Fruit fly (Drosophila melanogaster) whole organism, embryonic: ENCODE data around the gene rasp.
A peak's percentile ranks its signal among the peaks of the same experiment; 100 is the strongest.

ENCODE experiments used
- Bdp1 ChIP-seq: fragments of 200-800 bp; sonication (Bioruptor generic); optimal IDR thresholded peaks from 3 replicates; lab custom pipeline; 2016; ENCODE audit warnings: missing biosample characterization, missing genetic modification characterization
- CG10267 ChIP-seq: fragments of 200-800 bp; sonication (Bioruptor generic); optimal IDR thresholded peaks from 2 replicates; lab custom pipeline; 2018; ENCODE audit warnings: missing biosample characterization, mild to moderate bottlenecking, missing genetic modification characterization, moderate library complexity
- CG10654 ChIP-seq: fragments of 200-800 bp; sonication (Bioruptor generic); optimal IDR thresholded peaks from 2 replicates; lab custom pipeline; 2016; ENCODE audit warnings: missing biosample characterization, missing genetic modification characterization
- CG10959 ChIP-seq: fragments of 200-800 bp; sonication (Bioruptor generic); IDR thresholded peaks from 2 replicates; pipeline ENCODE4 v1.3.6; 2022; ENCODE audit warnings: missing biosample characterization, missing genetic modification characterization
- CG12942 ChIP-seq: fragments of 200-800 bp; sonication (Bioruptor generic); optimal IDR thresholded peaks from 3 replicates; lab custom pipeline; 2016; ENCODE audit warnings: missing biosample characterization, missing genetic modification characterization
- CG13424 ChIP-seq: fragments of 200-800 bp; sonication (Bioruptor generic); optimal IDR thresholded peaks from 2 replicates; lab custom pipeline; 2019; ENCODE audit warnings: missing biosample characterization, mild to moderate bottlenecking, missing genetic modification characterization, moderate library complexity
- CG17568 ChIP-seq: fragments of 200-800 bp; sonication (Bioruptor generic); optimal IDR thresholded peaks from 2 replicates; lab custom pipeline; 2018; ENCODE audit warnings: missing biosample characterization, mild to moderate bottlenecking, missing genetic modification characterization, moderate library complexity
- CG1792 ChIP-seq: fragments of 200-800 bp; sonication (Bioruptor generic); optimal IDR thresholded peaks from 2 replicates; lab custom pipeline; 2016; ENCODE audit warnings: missing biosample characterization, missing genetic modification characterization
- CG30020 ChIP-seq: fragments of 200-800 bp; optimal IDR thresholded peaks from 2 replicates; lab custom pipeline; 2019; ENCODE audit warnings: missing biosample characterization, mild to moderate bottlenecking, missing genetic modification characterization, moderate library complexity
- CG32772 ChIP-seq: fragments of 200-800 bp; sonication (Bioruptor generic); IDR thresholded peaks from 2 replicates; pipeline ENCODE4 v1.3.6; 2022; ENCODE audit warnings: missing biosample characterization, missing genetic modification characterization
- CG3838 ChIP-seq: fragments of 200-800 bp; sonication (Bioruptor generic); optimal IDR thresholded peaks from 3 replicates; lab custom pipeline; 2016; ENCODE audit warnings: missing biosample characterization, missing genetic modification characterization
- CG42726 ChIP-seq: fragments of 200-800 bp; sonication (Bioruptor generic); IDR thresholded peaks from 2 replicates; pipeline ENCODE4 v1.3.6; 2022; ENCODE audit warnings: missing biosample characterization, missing genetic modification characterization; ENCODE audit not compliant: partially characterized antibody
- CG5245 ChIP-seq: fragments of 200-800 bp; sonication (Bioruptor generic); optimal IDR thresholded peaks from 3 replicates; lab custom pipeline; 2016; ENCODE audit warnings: missing biosample characterization, missing genetic modification characterization
- CG6175 ChIP-seq: fragments of 200-800 bp; sonication (Bioruptor generic); IDR thresholded peaks from 3 replicates; pipeline ENCODE4 v1.3.6; 2022; ENCODE audit warnings: missing biosample characterization, missing genetic modification characterization
- CG6791 ChIP-seq: fragments of 200-800 bp; sonication (Bioruptor generic); IDR thresholded peaks from 3 replicates; pipeline ENCODE4 v1.3.6; 2022; ENCODE audit warnings: missing biosample characterization, missing genetic modification characterization; ENCODE audit not compliant: partially characterized antibody
- CG8388 ChIP-seq: fragments of 200-800 bp; sonication (Bioruptor generic); optimal IDR thresholded peaks from 2 replicates; lab custom pipeline; 2019; ENCODE audit warnings: missing biosample characterization, mild to moderate bottlenecking, missing genetic modification characterization, moderate library complexity
- Dad ChIP-seq: fragments of 200-800 bp; sonication (Bioruptor generic); optimal IDR thresholded peaks from 3 replicates; lab custom pipeline; 2016; ENCODE audit warnings: missing biosample characterization, missing genetic modification characterization
- Dbx ChIP-seq: fragments of 200-800 bp; sonication (Bioruptor generic); IDR thresholded peaks from 3 replicates; pipeline ENCODE4 v1.3.6; 2022; ENCODE audit warnings: missing biosample characterization, missing genetic modification characterization
- Dip2 ChIP-seq: fragments of 200-800 bp; sonication (Bioruptor generic); IDR thresholded peaks from 2 replicates; pipeline ENCODE4 v1.3.6; 2022; ENCODE audit warnings: missing biosample characterization, missing genetic modification characterization
- Doc2 ChIP-seq: fragments of 200-800 bp; sonication (Bioruptor generic); IDR thresholded peaks from 2 replicates; pipeline ENCODE4 v1.3.6; 2022; ENCODE audit warnings: missing biosample characterization, missing genetic modification characterization
- Doc3 ChIP-seq: fragments of 200-800 bp; sonication (Bioruptor generic); IDR thresholded peaks from 3 replicates; pipeline ENCODE4 v1.3.6; 2022; ENCODE audit warnings: missing biosample characterization, missing genetic modification characterization; ENCODE audit not compliant: partially characterized antibody
- Dp ChIP-seq: fragments of 200-800 bp; sonication (Bioruptor generic); optimal IDR thresholded peaks from 2 replicates; lab custom pipeline; 2018; ENCODE audit warnings: missing biosample characterization, mild to moderate bottlenecking, missing genetic modification characterization, moderate library complexity
- HHEX ChIP-seq: fragments of 200-800 bp; sonication (Bioruptor generic); optimal IDR thresholded peaks from 3 replicates; lab custom pipeline; 2017; ENCODE audit warnings: missing biosample characterization, mild to moderate bottlenecking, missing genetic modification characterization, missing genetic modification reagents
- Hmr ChIP-seq: fragments of 200-800 bp; sonication (Bioruptor generic); optimal IDR thresholded peaks from 3 replicates; lab custom pipeline; 2017; ENCODE audit warnings: mild to moderate bottlenecking, missing biosample characterization, missing genetic modification reagents, missing genetic modification characterization
- Lim3 ChIP-seq: fragments of 200-800 bp; sonication (Bioruptor generic); IDR thresholded peaks from 2 replicates; pipeline ENCODE4 v1.3.6; 2022; ENCODE audit warnings: missing biosample characterization, missing genetic modification characterization
- Myb ChIP-seq: fragments of 200-800 bp; sonication (Bioruptor generic); optimal IDR thresholded peaks from 2 replicates; lab custom pipeline; 2016; ENCODE audit warnings: missing biosample characterization, missing genetic modification characterization
- NfI ChIP-seq: fragments of 200-800 bp; sonication (Bioruptor generic); optimal IDR thresholded peaks from 3 replicates; lab custom pipeline; 2018; ENCODE audit warnings: missing biosample characterization, mild to moderate bottlenecking, missing genetic modification characterization, moderate library complexity
- Oaz ChIP-seq: fragments of 200-800 bp; sonication (Bioruptor generic); IDR thresholded peaks from 2 replicates; pipeline ENCODE4 v1.3.6; 2022; ENCODE audit warnings: missing biosample characterization, missing genetic modification characterization
- amos ChIP-seq: fragments of 200-800 bp; sonication (Bioruptor generic); IDR thresholded peaks from 2 replicates; pipeline ENCODE4 v1.3.6; 2022; ENCODE audit warnings: missing biosample characterization, missing genetic modification characterization; ENCODE audit not compliant: partially characterized antibody
- da ChIP-seq: fragments of 200-800 bp; sonication (Bioruptor generic); optimal IDR thresholded peaks from 2 replicates; lab custom pipeline; 2016; ENCODE audit warnings: missing biosample characterization, missing genetic modification characterization
- dan ChIP-seq: fragments of 200-800 bp; sonication (Bioruptor generic); IDR thresholded peaks from 2 replicates; pipeline ENCODE4 v1.3.6; 2022; ENCODE audit warnings: missing biosample characterization, missing genetic modification characterization
- eve ChIP-seq, 2 experiments: fragments of >200 bp; optimal IDR thresholded peaks; 2 replicates each; lab custom pipeline; 2017; ENCODE audit warnings: missing biosample characterization in 2 of 2, missing genetic modification characterization in 2 of 2
- fd3F ChIP-seq: fragments of 200-800 bp; sonication (Bioruptor generic); optimal IDR thresholded peaks from 2 replicates; lab custom pipeline; 2018; ENCODE audit warnings: missing biosample characterization, mild to moderate bottlenecking, missing genetic modification characterization, moderate library complexity
- fu2 ChIP-seq: fragments of 200-800 bp; sonication (Bioruptor generic); optimal IDR thresholded peaks from 2 replicates; lab custom pipeline; 2016; ENCODE audit warnings: missing biosample characterization, missing genetic modification characterization
- gro ChIP-seq: fragments of 200-800 bp; sonication (Bioruptor generic); optimal IDR thresholded peaks from 2 replicates; lab custom pipeline; 2016; ENCODE audit warnings: missing biosample characterization, missing genetic modification characterization
- hb ChIP-seq: fragments of 200-800 bp; sonication (Bioruptor generic); IDR thresholded peaks from 3 replicates; pipeline ENCODE4 v1.3.6; 2022; ENCODE audit warnings: missing biosample characterization, missing genetic modification characterization; ENCODE audit not compliant: partially characterized antibody
- hbn ChIP-seq: fragments of 200-800 bp; sonication (Bioruptor generic); IDR thresholded peaks from 2 replicates; pipeline ENCODE4 v1.3.6; 2022; ENCODE audit warnings: missing biosample characterization, missing genetic modification characterization; ENCODE audit not compliant: partially characterized antibody
- insv ChIP-seq, 2 experiments: fragments of 200-800 bp; sonication (Bioruptor generic); optimal IDR thresholded peaks; 3 replicates each; lab custom pipeline; 2016 to 2018; ENCODE audit warnings: missing biosample characterization in 2 of 2, missing genetic modification characterization in 2 of 2
- kah ChIP-seq: fragments of 200-800 bp; sonication (Bioruptor generic); optimal IDR thresholded peaks from 2 replicates; lab custom pipeline; 2018; ENCODE audit warnings: missing biosample characterization, mild to moderate bottlenecking, missing genetic modification characterization
- kay ChIP-seq: fragments of 200-800 bp; sonication (Bioruptor generic); optimal IDR thresholded peaks from 2 replicates; lab custom pipeline; 2016; ENCODE audit warnings: missing biosample characterization, missing genetic modification characterization
- mam ChIP-seq: fragments of 200-800 bp; sonication (Bioruptor generic); optimal IDR thresholded peaks from 3 replicates; lab custom pipeline; 2016; ENCODE audit warnings: missing biosample characterization, missing genetic modification characterization
- org-1 ChIP-seq: fragments of 200-800 bp; sonication (Bioruptor generic); optimal IDR thresholded peaks from 2 replicates; lab custom pipeline; 2017; ENCODE audit warnings: missing biosample characterization, missing genetic modification characterization
- pnt ChIP-seq: fragments of 200-800 bp; sonication (Bioruptor generic); optimal IDR thresholded peaks from 3 replicates; lab custom pipeline; 2016; ENCODE audit warnings: missing biosample characterization, missing genetic modification characterization
- rib ChIP-seq: fragments of 200-800 bp; sonication (Bioruptor generic); IDR thresholded peaks from 2 replicates; pipeline ENCODE4 v1.3.6; 2022; ENCODE audit warnings: missing biosample characterization, missing genetic modification characterization
- ro ChIP-seq: fragments of 200-800 bp; sonication (Bioruptor generic); IDR thresholded peaks from 2 replicates; pipeline ENCODE4 v1.3.6; 2022; ENCODE audit warnings: missing biosample characterization, missing genetic modification characterization
- sd ChIP-seq: fragments of 200-800 bp; sonication (Bioruptor generic); optimal IDR thresholded peaks from 3 replicates; lab custom pipeline; 2018; ENCODE audit warnings: missing biosample characterization, mild to moderate bottlenecking, missing genetic modification characterization, moderate library complexity
- sens-2 ChIP-seq: fragments of 200-800 bp; sonication (Bioruptor generic); IDR thresholded peaks from 2 replicates; pipeline ENCODE4 v1.3.6; 2022; ENCODE audit warnings: missing biosample characterization, missing genetic modification characterization
- sob ChIP-seq: fragments of 200-800 bp; sonication (Bioruptor generic); IDR thresholded peaks from 2 replicates; pipeline ENCODE4 v1.3.6; 2022; ENCODE audit warnings: missing biosample characterization, missing genetic modification characterization
- trem ChIP-seq: fragments of 200-800 bp; optimal IDR thresholded peaks from 3 replicates; lab custom pipeline; 2019; ENCODE audit warnings: missing biosample characterization, mild to moderate bottlenecking, missing genetic modification characterization, moderate library complexity
- tup ChIP-seq: fragments of 200-800 bp; sonication (Bioruptor generic); optimal IDR thresholded peaks from 2 replicates; lab custom pipeline; 2016; ENCODE audit warnings: missing biosample characterization, mild to moderate bottlenecking, missing genetic modification characterization, moderate library complexity
- twi ChIP-seq: fragments of 200-800 bp; optimal IDR thresholded peaks from 2 replicates; lab custom pipeline; 2019; ENCODE audit warnings: missing biosample characterization, mild to moderate bottlenecking, missing genetic modification characterization, moderate library complexity
- vnd ChIP-seq: fragments of 200-800 bp; sonication (Bioruptor generic); IDR thresholded peaks from 3 replicates; pipeline ENCODE4 v1.3.6; 2022; ENCODE audit warnings: missing biosample characterization, missing genetic modification characterization; ENCODE audit not compliant: partially characterized antibody

The rasp gene

dm6 chr3L:3141411-3141810 lies 20.6 kb upstream of the rasp start (continued):
- TF ChIP-seq pnt (GFP tag; lab: Kevin White, UChicago), result no peak
- no peak for TF ChIP-seq Myb (GFP tag; lab: Kevin White, UChicago)
- no peak for TF ChIP-seq Dbx (GFP tag; lab: Robert Waterston, UW)
- no peak for TF ChIP-seq hbn
- no peak for TF ChIP-seq Dp (GFP tag; lab: Kevin White, UChicago)
- TF ChIP-seq kay (GFP tag; lab: Kevin White, UChicago), result no peak
- no peak for TF ChIP-seq fu2 (GFP tag; lab: Kevin White, UChicago)
- no peak for TF ChIP-seq HHEX (GFP tag; lab: Kevin White, UChicago)
- no peak for TF ChIP-seq CG13424
- no peak for TF ChIP-seq Doc2 (GFP tag; lab: Robert Waterston, UW)
- no peak for TF ChIP-seq dan (GFP tag; lab: Robert Waterston, UW)
- TF ChIP-seq mam (GFP tag; lab: Kevin White, UChicago), result no peak
- no peak for TF ChIP-seq amos (GFP tag; lab: Robert Waterston, UW)
- TF ChIP-seq CG3838 (GFP tag; lab: Kevin White, UChicago), result no peak
- TF ChIP-seq CG10267 (tag; lab: Kevin White, UChicago), result peak; percentile 5
- no peak for TF ChIP-seq hb (GFP tag; lab: Robert Waterston, UW)
- TF ChIP-seq Dip2 (GFP tag; lab: Robert Waterston, UW), result no peak
- TF ChIP-seq CG30020 (tag; lab: Kevin White, UChicago), result no peak
- no peak for TF ChIP-seq vnd (GFP tag; lab: Robert Waterston, UW)
- no peak for TF ChIP-seq CG42726 (GFP tag; lab: Robert Waterston, UW)
- no peak for TF ChIP-seq CG8388 (GFP tag; lab: Kevin White, UChicago)
- no peak for TF ChIP-seq da (GFP tag; lab: Kevin White, UChicago)
- no peak for TF ChIP-seq ro
- TF ChIP-seq trem (tag; lab: Kevin White, UChicago), result no peak
- TF ChIP-seq eve (GFP tag; optimal IDR thresholded peaks at IDR 0.05; lab: Kevin White, UChicago), result no peak
- no peak for TF ChIP-seq CG10959 (GFP tag; lab: Robert Waterston, UW)
- no peak for TF ChIP-seq fd3F (GFP tag; lab: Kevin White, UChicago)
- no peak for TF ChIP-seq tup (GFP tag; lab: Kevin White, UChicago)
- no peak for TF ChIP-seq Lim3 (GFP tag; lab: Robert Waterston, UW)
- no peak for TF ChIP-seq sd (tag; lab: Kevin White, UChicago)
- no peak for TF ChIP-seq Dad (GFP tag; lab: Kevin White, UChicago)
- TF ChIP-seq CG12942 (GFP tag; lab: Kevin White, UChicago), result no peak
- TF ChIP-seq sens-2 (GFP tag; lab: Robert Waterston, UW), result no peak
- TF ChIP-seq Hmr, result no peak
- no peak for TF ChIP-seq CG5245 (GFP tag; lab: Kevin White, UChicago)
- no peak for TF ChIP-seq org-1 (GFP tag; lab: Kevin White, UChicago)
- no peak for TF ChIP-seq Doc3 (GFP tag; lab: Robert Waterston, UW)
- peak; percentile 33 for TF ChIP-seq twi
- no peak for TF ChIP-seq CG10654 (GFP tag; lab: Kevin White, UChicago)
- TF ChIP-seq insv (GFP tag; optimal IDR thresholded peaks at IDR 0.05; lab: Kevin White, UChicago), result no peak
- peak; percentile 5 for TF ChIP-seq kah (GFP tag; lab: Kevin White, UChicago)
- TF ChIP-seq CG6791, result no peak
- TF ChIP-seq gro (GFP tag; lab: Kevin White, UChicago), result no peak
- TF ChIP-seq CG1792 (GFP tag; lab: Kevin White, UChicago), result no peak
- TF ChIP-seq CG17568 (GFP tag; lab: Kevin White, UChicago), result peak; percentile 32
- no peak for TF ChIP-seq sob (GFP tag; lab: Robert Waterston, UW)
- TF ChIP-seq CG6175 (GFP tag; lab: Robert Waterston, UW), result no peak
- no peak for TF ChIP-seq NfI
- TF ChIP-seq Oaz, result no peak
- TF ChIP-seq CG32772 (GFP tag; lab: Robert Waterston, UW), result no peak
- no peak for TF ChIP-seq rib (GFP tag; lab: Robert Waterston, UW)
- no peak for TF ChIP-seq Bdp1 (GFP tag; lab: Kevin White, UChicago)
